Worm (Caenorhabditis elegans): ENCODE data around the gene T12B5.15.

T12B5.15 gene

ce11 chrIII:936037-936507 lies 18.4 kb downstream of the T12B5.15 start, which contains the start of gene fbxa-55:
Gene fbxa-55 (minus strand): TSS chrIII:936087.
- TF ChIP-seq ekl-4 (GFP tag; IDR thresholded peaks at IDR 0.05) (no peak), hlh-12 (tag; optimal IDR thresholded peaks at IDR 0.05) (no peak), let-607 (tag; optimal IDR thresholded peaks at IDR 0.05) (peak in 1 of 2 experiments; percentile 2), cebp-1 (GFP tag; IDR thresholded peaks at IDR 0.05) (peak; percentile 69; the same call in 1 of the 2 replicates), cebp-1 (tag; optimal IDR thresholded peaks at IDR 0.05) (peak; percentile 60), ztf-22 (GFP tag; optimal IDR thresholded peaks at IDR 0.05) (no peak), nhr-80 (tag; optimal IDR thresholded peaks at IDR 0.05) (peak; percentile 71), unc-62 (GFP tag; optimal IDR thresholded peaks at IDR 0.05) (peak; percentile 68), pha-4 (tag; optimal IDR thresholded peaks at IDR 0.05) (no peak)

ce11 chrIII:931405-931804 lies 23.0 kb downstream of the T12B5.15 start:
- TF ChIP-seq nhr-179 (tag; optimal IDR thresholded peaks at IDR 0.05) = peak; percentile 89
- peak; percentile 75 for TF ChIP-seq hlh-12 (tag; optimal IDR thresholded peaks at IDR 0.05)
- peak in 1 of 2 experiments; percentile 62 for TF ChIP-seq rec-8 (tag; optimal IDR thresholded peaks at IDR 0.05)
- peak; percentile 60 for TF ChIP-seq F52B5.7 (tag; optimal IDR thresholded peaks at IDR 0.05)
- TF ChIP-seq hrde-1 (tag; optimal IDR thresholded peaks at IDR 0.05; ENCODE audit: borderline replicate concordance) = peak; percentile 33
- peak; percentile 22 for TF ChIP-seq F55B11.4 (tag; optimal IDR thresholded peaks at IDR 0.05; ENCODE audit: borderline replicate concordance, insufficient read depth)
- peak; percentile 51 for TF ChIP-seq mxl-1 (tag; optimal IDR thresholded peaks at IDR 0.05)
- peak; percentile 18 for TF ChIP-seq xnd-1 (tag; optimal IDR thresholded peaks at IDR 0.05)
- TF ChIP-seq mes-4 (tag; optimal IDR thresholded peaks at IDR 0.05) = peak; percentile 46
- TF ChIP-seq die-1 (tag; optimal IDR thresholded peaks at IDR 0.05) = peak; percentile 66
- TF ChIP-seq ceh-79 (tag; optimal IDR thresholded peaks at IDR 0.05) = peak; percentile 73

- TF ChIP-seq aptf-2 (GFP tag; conservative IDR thresholded peaks at IDR 0.05) (no peak), lin-40 (tag; optimal IDR thresholded peaks at IDR 0.05) (no peak)
These were observed 28.2 kb downstream of the T12B5.15 start, which contains the start of gene pef-1 for ce11 chrIII:926216-926615. Gene pef-1 (minus strand): TSS chrIII:926316.

DNA sequence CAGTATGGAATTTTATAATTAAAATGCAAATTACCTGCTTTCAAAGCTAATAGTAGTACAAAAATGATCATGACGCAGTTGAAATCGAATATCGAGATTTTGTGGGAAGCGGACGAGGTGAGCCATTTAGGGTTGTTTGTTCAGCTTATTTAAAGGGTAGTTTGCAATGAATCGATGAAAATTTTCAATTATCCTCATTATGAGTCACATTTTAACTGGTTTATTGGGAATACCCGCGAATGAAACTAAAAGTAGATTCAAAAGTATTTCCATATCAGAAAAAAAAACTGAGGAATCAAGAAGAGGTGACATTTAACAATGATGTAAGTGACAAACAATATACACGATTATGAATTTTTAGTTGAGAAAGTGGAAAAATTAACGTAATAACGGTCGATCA lies 35.1 kb downstream of the T12B5.15 start, which contains the start of gene F23H11.7:
TSS of gene F23H11.7 (minus strand) at position 101 of the 400 bp plus-strand sequence.
- TF ChIP-seq attf-6 (GFP tag; IDR thresholded peaks at IDR 0.05) (no peak), Y67H2A.10 (GFP tag; conservative IDR thresholded peaks at IDR 0.05) (no peak), snpc-1.3 (tag; optimal IDR thresholded peaks at IDR 0.05; ENCODE audit: insufficient read depth) (no peak), F23B12.7 (tag; optimal IDR thresholded peaks at IDR 0.05; ENCODE audit: insufficient read depth) (no peak), gei-17 (GFP tag; optimal IDR thresholded peaks at IDR 0.05) (no peak), pha-4 (tag; optimal IDR thresholded peaks at IDR 0.05) (no peak), cebp-2 (GFP tag; IDR thresholded peaks at IDR 0.05) (no peak), F37B4.10 (GFP tag; IDR thresholded peaks at IDR 0.05) (no peak), mcd-1 (GFP tag; IDR thresholded peaks at IDR 0.05) (no peak), lag-1 (GFP tag; IDR thresholded peaks at IDR 0.05) (no peak), ceh-100 (GFP tag; IDR thresholded peaks at IDR 0.05) (no peak), tbp1 (GFP tag; optimal IDR thresholded peaks at IDR 0.05) (no peak), lir-1 (GFP tag; conservative IDR thresholded peaks at IDR 0.05) (no peak), ztf-28 (GFP tag; IDR thresholded peaks at IDR 0.05) (no peak), madf-8 (GFP tag; conservative IDR thresholded peaks at IDR 0.05) (no peak), ZK185.1 (tag; optimal IDR thresholded peaks at IDR 0.05; ENCODE audit: poor library complexity, severe bottlenecking) (no peak), Y95B8A.8 (GFP tag; IDR thresholded peaks at IDR 0.05) (no peak), F33H1.4 (GFP tag; IDR thresholded peaks at IDR 0.05) (no peak)

All from whole organism, young adult.